Fruit fly (Drosophila melanogaster): ENCODE results near the gene Corp.

DNA sequence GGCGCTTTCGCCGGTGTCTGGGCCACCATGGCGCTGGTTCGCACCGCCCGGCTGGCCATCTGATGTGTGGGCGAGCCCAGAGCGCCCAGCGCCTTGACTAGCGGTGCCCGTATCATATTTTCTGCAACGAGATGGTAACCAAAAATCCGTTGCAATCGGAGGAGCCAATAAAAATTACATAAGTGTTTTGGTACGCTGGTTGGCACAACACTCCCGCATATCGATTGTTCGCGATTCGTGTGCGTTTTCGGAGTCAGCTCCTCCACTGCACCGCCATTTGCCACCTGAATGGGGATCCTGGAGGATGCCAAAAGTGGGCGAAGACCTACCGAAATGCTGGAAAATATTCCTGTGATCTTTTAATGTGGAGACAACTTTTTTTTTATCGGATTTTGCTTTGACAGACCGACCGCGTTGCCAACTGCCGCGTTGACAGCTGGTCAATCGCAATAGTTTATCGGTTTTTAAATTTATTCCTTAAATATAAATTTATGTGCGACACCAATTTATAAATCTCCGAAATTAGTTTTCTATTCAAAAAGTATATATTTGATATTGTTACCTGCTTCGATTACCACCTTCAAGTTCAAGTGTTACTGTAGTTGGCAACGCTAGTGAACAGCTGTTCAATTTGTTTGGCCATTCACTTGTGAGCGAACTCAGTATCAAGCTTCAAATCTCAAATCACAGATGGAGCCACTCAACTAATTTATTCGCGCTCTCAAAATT, 19.8 kb downstream of the Corp start, which contains the start of gene ND-75:
- TF ChIP-seq psq (optimal IDR thresholded peaks at IDR 0.05) (no peak), h (optimal IDR thresholded peaks at IDR 0.05) (no peak), insv (optimal IDR thresholded peaks at IDR 0.05) (no peak)
